Worm (Caenorhabditis elegans) whole organism, L4 larva: ENCODE measurements around the gene Y25C1A.14.

Source experiments
- F10B5.3 ChIP-seq: sonication (generic microtip); optimal IDR thresholded peaks from 2 replicates; lab custom pipeline; 2016; ENCODE audit warnings: mild to moderate bottlenecking, missing genetic modification characterization, missing compliant biosample characterization
- F37D6.2 ChIP-seq: sonication (generic microtip); optimal IDR thresholded peaks from 2 replicates; lab custom pipeline; 2016; ENCODE audit warnings: mild to moderate bottlenecking, missing genetic modification characterization, missing compliant biosample characterization
- T26A8.4 ChIP-seq: fragments of 200-800 bp; sonication (Bioruptor generic); IDR thresholded peaks from 2 replicates; pipeline ENCODE4 v1.3.6; 2022; ENCODE audit warnings: missing genetic modification characterization, missing compliant biosample characterization
- arid-1 ChIP-seq: fragments of 200-800 bp; sonication (Bioruptor generic); conservative IDR thresholded peaks from 2 replicates; pipeline ENCODE4 v1.3.6; 2022; ENCODE audit warnings: missing genetic modification reagents, missing genetic modification characterization, missing compliant biosample characterization
- attf-4 ChIP-seq: sonication (generic microtip); optimal IDR thresholded peaks from 3 replicates; lab custom pipeline; 2017; ENCODE audit warnings: missing biosample characterization, missing genetic modification characterization
- ceh-28 ChIP-seq: fragments of 150-350 bp; optimal IDR thresholded peaks from 2 replicates; lab custom pipeline; 2014; ENCODE audit warnings: missing biosample characterization, missing genetic modification reagents, missing genetic modification characterization
- ceh-32 ChIP-seq: sonication (generic microtip); optimal IDR thresholded peaks from 2 replicates; lab custom pipeline; 2016; ENCODE audit warnings: mild to moderate bottlenecking, missing genetic modification characterization, missing compliant biosample characterization; ENCODE audit not compliant: poor library complexity
- ceh-82 ChIP-seq: sonication (generic microtip); optimal IDR thresholded peaks from 2 replicates; lab custom pipeline; 2017; ENCODE audit warnings: missing biosample characterization, missing genetic modification characterization
- daf-19 ChIP-seq: fragments of 200-800 bp; sonication (Bioruptor generic); conservative IDR thresholded peaks from 2 replicates; pipeline ENCODE4 v1.3.6; 2022; ENCODE audit warnings: missing genetic modification characterization, missing compliant biosample characterization
- daf-8 ChIP-seq: fragments of 200-800 bp; sonication (Bioruptor generic); IDR thresholded peaks from 2 replicates; pipeline ENCODE4 v1.3.6; 2022; ENCODE audit warnings: missing genetic modification characterization, missing compliant biosample characterization
- dmd-6 ChIP-seq: fragments of 200-800 bp; sonication (Bioruptor generic); IDR thresholded peaks from 2 replicates; pipeline ENCODE4 v1.3.6; 2022; ENCODE audit warnings: missing genetic modification reagents, missing genetic modification characterization, missing compliant biosample characterization
- dmd-9 ChIP-seq: fragments of 200-800 bp; sonication (Bioruptor generic); IDR thresholded peaks from 2 replicates; pipeline ENCODE4 v1.3.6; 2022; ENCODE audit warnings: missing genetic modification reagents, missing genetic modification characterization, missing compliant biosample characterization
- dpl-1 ChIP-seq: fragments of 150-350 bp; optimal IDR thresholded peaks from 2 replicates; lab custom pipeline; 2014; ENCODE audit warnings: missing biosample characterization, missing genetic modification reagents, missing genetic modification characterization
- dve-1 ChIP-seq: sonication (generic microtip); optimal IDR thresholded peaks from 2 replicates; lab custom pipeline; 2017; ENCODE audit warnings: antibody characterized with exemption, mild to moderate bottlenecking, missing genetic modification characterization, missing compliant biosample characterization; ENCODE audit not compliant: insufficient read depth
- fos-1 ChIP-seq: fragments of 150-350 bp; optimal IDR thresholded peaks from 2 replicates; lab custom pipeline; 2014; ENCODE audit warnings: missing biosample characterization, missing genetic modification characterization
- gei-8 ChIP-seq: fragments of 200-800 bp; sonication (Bioruptor generic); optimal IDR thresholded peaks from 2 replicates; lab custom pipeline; 2018; ENCODE audit warnings: mild to moderate bottlenecking, missing genetic modification characterization, missing compliant biosample characterization
- hlh-11 ChIP-seq: fragments of 200-800 bp; sonication (Bioruptor generic); optimal IDR thresholded peaks from 2 replicates; lab custom pipeline; 2018; ENCODE audit warnings: mild to moderate bottlenecking, missing genetic modification characterization, missing compliant biosample characterization
- hlh-30 ChIP-seq: sonication (generic microtip); optimal IDR thresholded peaks from 2 replicates; lab custom pipeline; 2017; ENCODE audit warnings: antibody characterized with exemption, mild to moderate bottlenecking, missing genetic modification characterization, missing compliant biosample characterization; ENCODE audit not compliant: insufficient read depth
- hmg-1.1 ChIP-seq: fragments of 200-800 bp; sonication (Bioruptor generic); IDR thresholded peaks from 2 replicates; pipeline ENCODE4 v1.3.6; 2022; ENCODE audit warnings: missing genetic modification reagents, missing genetic modification characterization, missing compliant biosample characterization
- lin-15B ChIP-seq: fragments of 150-350 bp; sonication (generic microtip); optimal IDR thresholded peaks from 3 replicates; lab custom pipeline; 2014; ENCODE audit warnings: missing biosample characterization, missing genetic modification characterization
- lsy-2 ChIP-seq, 2 experiments: fragments of 150-350 bp in 1 of 2; sonication (generic microtip) in 1 of 2; optimal IDR thresholded peaks; 2 replicates each; lab custom pipeline; 2014 to 2017; ENCODE audit warnings: missing biosample characterization in 2 of 2, missing genetic modification characterization in 2 of 2
- mes-2 ChIP-seq: sonication (generic microtip); optimal IDR thresholded peaks from 2 replicates; lab custom pipeline; 2016; ENCODE audit warnings: missing genotype, mild to moderate bottlenecking, missing genetic modification characterization, missing compliant biosample characterization; ENCODE audit not compliant: poor library complexity, severe bottlenecking
- nhr-111 ChIP-seq: fragments of 200-800 bp; sonication (Bioruptor generic); optimal IDR thresholded peaks from 2 replicates; lab custom pipeline; 2018; ENCODE audit warnings: mild to moderate bottlenecking, missing genetic modification characterization, missing compliant biosample characterization
- nhr-25 ChIP-seq: sonication (generic microtip); optimal IDR thresholded peaks from 2 replicates; lab custom pipeline; 2017; ENCODE audit warnings: missing genetic modification characterization, mild to moderate bottlenecking, missing compliant biosample characterization, antibody characterized with exemption, moderate library complexity, borderline replicate concordance; ENCODE audit not compliant: insufficient read depth
- nhr-41 ChIP-seq: fragments of 200-800 bp; sonication (Bioruptor generic); IDR thresholded peaks from 2 replicates; pipeline ENCODE4 v1.3.6; 2022; ENCODE audit warnings: missing genetic modification reagents, missing genetic modification characterization, missing compliant biosample characterization
- nhr-6 ChIP-seq: fragments of 150-350 bp; optimal IDR thresholded peaks from 2 replicates; lab custom pipeline; 2014; ENCODE audit warnings: missing biosample characterization, missing genetic modification characterization
- nhr-77 ChIP-seq: fragments of 150-350 bp; optimal IDR thresholded peaks from 2 replicates; lab custom pipeline; 2014; ENCODE audit warnings: missing biosample characterization, missing genetic modification characterization
- pha-4 ChIP-seq, 2 experiments: fragments of 150-350 bp in 1 of 2; fragments of 200-800 bp in 1 of 2; sonication (Bioruptor generic) in 1 of 2; IDR thresholded peaks in 1 of 2; optimal IDR thresholded peaks in 1 of 2; 2 replicates each; pipeline versions ENCODE4 v1.3.6 to Lab custom; 2014 to 2022; ENCODE audit warnings: missing genetic modification characterization in 2 of 2, missing genetic modification reagents in 2 of 2, missing biosample characterization in 1 of 2, missing compliant biosample characterization in 1 of 2
- pqm-1 ChIP-seq: sonication (generic microtip); optimal IDR thresholded peaks from 2 replicates; lab custom pipeline; 2017; ENCODE audit warnings: missing biosample characterization, missing genetic modification characterization
- rbr-2 ChIP-seq: sonication (generic microtip); optimal IDR thresholded peaks from 2 replicates; lab custom pipeline; 2016; ENCODE audit warnings: missing genotype, missing genetic modification characterization, missing compliant biosample characterization
- sdz-12 ChIP-seq: fragments of 200-800 bp; sonication (Bioruptor generic); optimal IDR thresholded peaks from 2 replicates; lab custom pipeline; 2018; ENCODE audit warnings: mild to moderate bottlenecking, missing genetic modification characterization, missing compliant biosample characterization
- set-16 ChIP-seq: fragments of 200-800 bp; sonication (Bioruptor generic); IDR thresholded peaks from 2 replicates; pipeline ENCODE4 v1.3.6; 2022; ENCODE audit warnings: missing genetic modification reagents, missing genetic modification characterization, missing compliant biosample characterization
- snpc-1.2 ChIP-seq: fragments of 200-800 bp; sonication (Bioruptor generic); IDR thresholded peaks from 2 replicates; pipeline ENCODE4 v1.3.6; 2022; ENCODE audit warnings: missing genetic modification reagents, missing genetic modification characterization, missing compliant biosample characterization
- snpc-4 ChIP-seq: fragments of 150-350 bp; optimal IDR thresholded peaks from 2 replicates; lab custom pipeline; 2014; ENCODE audit warnings: missing biosample characterization, missing genetic modification characterization
- zag-1 ChIP-seq: fragments of 150-350 bp; optimal IDR thresholded peaks from 2 replicates; lab custom pipeline; 2014; ENCODE audit warnings: missing biosample characterization, missing genetic modification characterization
- zfp-2 ChIP-seq: sonication (generic microtip); optimal IDR thresholded peaks from 2 replicates; lab custom pipeline; 2016; ENCODE audit warnings: mild to moderate bottlenecking, missing genetic modification characterization, missing compliant biosample characterization

Gene Y25C1A.14

DNA sequence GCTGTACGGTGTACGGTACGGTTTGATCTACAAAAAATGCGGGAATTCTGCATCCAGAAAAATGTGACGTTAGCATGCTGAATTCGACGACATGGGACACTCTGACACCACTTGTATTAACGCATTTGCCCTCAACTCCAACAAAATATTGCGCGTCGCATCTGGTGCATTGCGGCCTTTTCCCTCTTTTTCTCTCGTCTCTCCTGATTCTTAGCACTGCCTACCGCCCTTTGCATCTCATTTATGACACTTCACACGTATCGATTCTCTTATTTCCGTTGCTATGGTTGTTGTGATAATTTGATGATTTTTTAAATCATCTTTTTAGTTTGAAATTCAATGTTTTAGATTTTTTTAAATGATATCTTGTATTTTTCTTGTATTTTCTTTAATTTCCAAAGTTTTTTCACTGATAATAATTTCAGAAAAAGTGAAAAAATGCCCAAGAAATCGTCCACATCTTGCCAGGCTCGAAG is 22.2 kb upstream of the Y25C1A.14 start, which contains the start of gene T10D4.6:
Gene T10D4.6, plus strand, starts transcription at position 426 of the 476 bp plus-strand sequence.
- TF ChIP-seq ceh-28 (no peak), pqm-1 (tag; lab: Kevin White, UChicago) (no peak), lsy-2 (tag; optimal IDR thresholded peaks at IDR 0.05; lab: Kevin White, UChicago) (no peak), dmd-6 (GFP tag; lab: Robert Waterston, UW) (no peak), hlh-30 (tag; lab: Kevin White, UChicago) (no peak), attf-4 (no peak), F10B5.3 (tag; lab: Kevin White, UChicago) (no peak), nhr-6 (peak; percentile 0), nhr-77 (no peak), rbr-2 (tag; lab: Kevin White, UChicago) (no peak), dpl-1 (peak; percentile 24), hmg-1.1 (peak; percentile 44; the same call in 1 of the 2 replicates), mes-2 (peak; percentile 47), ceh-82 (tag; lab: Kevin White, UChicago) (no peak), gei-8 (GFP tag; lab: Kevin White, UChicago) (no peak)
- TF ChIP-seq, all 104 proteins: peak for 4

DNA sequence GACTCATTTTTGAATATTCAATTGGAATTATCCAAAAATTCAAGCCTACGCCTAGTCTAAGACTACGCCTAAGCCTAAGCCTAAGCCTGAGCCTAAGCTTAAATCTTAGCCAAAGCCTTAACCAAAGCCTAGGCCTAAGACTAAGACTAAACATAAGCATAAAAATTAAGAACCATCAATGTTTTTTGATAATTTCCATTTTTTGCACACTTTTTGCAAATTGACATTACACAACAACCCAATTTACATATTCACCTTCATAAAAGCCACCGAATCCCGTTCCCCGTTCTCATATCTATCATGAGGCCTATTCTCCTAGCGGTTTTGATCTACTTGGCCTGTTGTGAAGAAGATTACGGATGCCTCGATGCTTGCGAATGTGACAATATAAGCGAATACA is 20.7 kb upstream of the Y25C1A.14 start, which contains the start of gene T10D4.7:
Gene T10D4.7, plus strand, starts transcription at position 301 of the 400 bp plus-strand sequence.
- TF ChIP-seq sdz-12 (GFP tag; lab: Kevin White, UChicago) = no peak
- TF ChIP-seq F37D6.2 (tag; lab: Kevin White, UChicago) = no peak
- TF ChIP-seq daf-8 (GFP tag; lab: Robert Waterston, UW) = no peak
- no peak for TF ChIP-seq nhr-6
- TF ChIP-seq zag-1 (tag; lab: Kevin White, UChicago) = no peak
- TF ChIP-seq nhr-41 (GFP tag; lab: Robert Waterston, UW) = no peak
- TF ChIP-seq hlh-11 (tag; lab: Kevin White, UChicago) = no peak
- no peak for TF ChIP-seq fos-1 (tag; lab: Kevin White, UChicago)
- TF ChIP-seq zfp-2 (tag; lab: Kevin White, UChicago) = no peak
- no peak for TF ChIP-seq nhr-111 (GFP tag; lab: Kevin White, UChicago)
- no peak for TF ChIP-seq dmd-9 (GFP tag; lab: Robert Waterston, UW)
- no peak for TF ChIP-seq dve-1 (tag; lab: Kevin White, UChicago)
- no peak for TF ChIP-seq daf-19 (GFP tag; lab: Robert Waterston, UW)
- TF ChIP-seq T26A8.4 = no peak
- TF ChIP-seq, all 104 proteins: peak for 0

DNA sequence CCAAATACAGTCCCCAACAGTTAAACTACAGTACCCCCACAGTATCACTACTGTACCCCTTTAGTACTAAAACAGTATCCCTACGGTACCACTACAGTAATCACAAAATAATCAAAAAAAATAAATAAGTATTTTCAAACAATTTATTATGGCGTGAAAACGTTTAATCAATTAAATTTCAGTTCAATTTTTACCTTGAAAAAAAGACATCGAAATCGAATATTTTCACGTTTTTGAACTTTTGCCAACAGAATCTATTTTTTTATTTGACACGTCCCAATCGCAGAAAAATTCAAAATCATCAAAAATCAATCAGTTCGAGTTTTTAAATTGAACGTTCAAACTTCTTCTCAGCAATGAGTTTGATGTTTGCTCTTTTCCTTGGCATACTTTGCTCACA is 17.2 kb upstream of the Y25C1A.14 start, which contains the start of gene clec-123:
Gene clec-123, plus strand, starts transcription at position 301 of the 400 bp plus-strand sequence.
- no peak for TF ChIP-seq dmd-6 (GFP tag; lab: Robert Waterston, UW)

DNA sequence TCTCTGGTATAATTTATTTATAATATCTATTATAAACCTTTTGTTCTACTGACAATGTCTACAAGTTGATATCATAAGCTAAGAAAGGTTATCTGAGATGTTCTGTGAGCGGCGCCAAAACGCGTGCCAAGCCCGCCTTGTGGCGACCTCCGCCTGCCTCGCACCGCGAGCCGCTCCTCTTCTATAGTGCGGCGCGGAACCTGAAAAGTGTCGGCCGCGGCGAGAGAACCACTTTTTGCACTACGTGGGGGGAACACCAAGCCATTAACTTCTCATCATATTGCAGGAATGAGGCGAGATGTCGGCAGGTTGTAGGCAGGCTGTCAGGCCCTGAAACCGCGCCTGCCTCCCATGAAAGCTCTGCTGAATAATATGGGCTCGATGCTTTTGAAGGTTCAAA is 16.5 kb upstream of the Y25C1A.14 start:
- no peak for TF ChIP-seq pqm-1 (tag; lab: Kevin White, UChicago)
- peak; percentile 22; the same call in 1 of the 2 replicates for TF ChIP-seq pha-4 (GFP tag; IDR thresholded peaks at IDR 0.05; lab: Robert Waterston, UW)
- TF ChIP-seq pha-4 (tag; optimal IDR thresholded peaks at IDR 0.05; lab: Kevin White, UChicago) = no peak
- TF ChIP-seq lin-15B = no peak
- no peak for TF ChIP-seq sdz-12 (GFP tag; lab: Kevin White, UChicago)
- TF ChIP-seq dve-1 (tag; lab: Kevin White, UChicago) = no peak
- peak; percentile 88 for TF ChIP-seq set-16 (GFP tag; lab: Robert Waterston, UW)
- TF ChIP-seq nhr-25 (tag; lab: Kevin White, UChicago) = no peak
- no peak for TF ChIP-seq snpc-1.2 (GFP tag; lab: Robert Waterston, UW)
- TF ChIP-seq rbr-2 (tag; lab: Kevin White, UChicago) = no peak
- peak; percentile 53 for TF ChIP-seq snpc-4 (tag; lab: Kevin White, UChicago)
- no peak for TF ChIP-seq ceh-32
- no peak for TF ChIP-seq arid-1
